Worm (Caenorhabditis elegans) whole organism, L4 larva: ENCODE data around the gene F44E5.15.

Experiments used
- D1046.2 ChIP-seq: fragments of 200-800 bp; sonication (Bioruptor generic); IDR thresholded peaks from 2 replicates; pipeline ENCODE4 v1.3.6; 2022; ENCODE audit warnings: missing genetic modification characterization, missing compliant biosample characterization
- F44E2.7 ChIP-seq: fragments of 200-800 bp; sonication (Bioruptor generic); IDR thresholded peaks from 2 replicates; pipeline ENCODE4 v2.1.2; 2022; ENCODE audit warnings: missing genetic modification characterization, missing compliant biosample characterization
- F49E8.2 ChIP-seq: sonication (generic microtip); optimal IDR thresholded peaks from 2 replicates; lab custom pipeline; 2016; ENCODE audit warnings: missing compliant biosample characterization, mild to moderate bottlenecking, missing genetic modification characterization, borderline replicate concordance
- ZK337.2 ChIP-seq: fragments of 200-800 bp; sonication (Bioruptor generic); IDR thresholded peaks from 2 replicates; pipeline ENCODE4 v1.3.6; 2022; ENCODE audit warnings: missing genetic modification reagents, missing genetic modification characterization, missing compliant biosample characterization
- ZK546.5 ChIP-seq, 2 experiments: sonication (generic microtip); optimal IDR thresholded peaks; 2 replicates each; lab custom pipeline; 2017; ENCODE audit warnings: missing biosample characterization in 2 of 2, missing genetic modification characterization in 2 of 2
- aha-1 ChIP-seq: fragments of 150-350 bp; peaks from one replicate; lab custom pipeline; 2014; ENCODE audit warnings: missing biosample characterization, missing genetic modification characterization
- attf-4 ChIP-seq: sonication (generic microtip); optimal IDR thresholded peaks from 3 replicates; lab custom pipeline; 2017; ENCODE audit warnings: missing biosample characterization, missing genetic modification characterization
- ceh-20 ChIP-seq: fragments of 200-800 bp; sonication (Bioruptor generic); IDR thresholded peaks from 2 replicates; pipeline ENCODE4 v1.3.6; 2022; ENCODE audit warnings: missing genetic modification reagents, missing genetic modification characterization, missing compliant biosample characterization
- ceh-28 ChIP-seq: fragments of 150-350 bp; optimal IDR thresholded peaks from 2 replicates; lab custom pipeline; 2014; ENCODE audit warnings: missing biosample characterization, missing genetic modification reagents, missing genetic modification characterization
- ceh-44 ChIP-seq: fragments of 200-800 bp; sonication (Bioruptor generic); IDR thresholded peaks from 2 replicates; pipeline ENCODE4 v1.3.6; 2022; ENCODE audit warnings: missing genetic modification reagents, missing genetic modification characterization, missing compliant biosample characterization
- ceh-62 ChIP-seq: sonication (generic microtip); optimal IDR thresholded peaks from 2 replicates; lab custom pipeline; 2017; ENCODE audit warnings: missing biosample characterization, missing genetic modification characterization
- cey-2 ChIP-seq: sonication (generic microtip); optimal IDR thresholded peaks from 3 replicates; lab custom pipeline; 2017; ENCODE audit warnings: missing genetic modification characterization, mild to moderate bottlenecking, missing compliant biosample characterization, antibody characterized with exemption, borderline replicate concordance; ENCODE audit not compliant: insufficient read depth
- daf-19 ChIP-seq: fragments of 200-800 bp; sonication (Bioruptor generic); conservative IDR thresholded peaks from 2 replicates; pipeline ENCODE4 v1.3.6; 2022; ENCODE audit warnings: missing genetic modification characterization, missing compliant biosample characterization
- dmd-6 ChIP-seq: fragments of 200-800 bp; sonication (Bioruptor generic); IDR thresholded peaks from 2 replicates; pipeline ENCODE4 v1.3.6; 2022; ENCODE audit warnings: missing genetic modification reagents, missing genetic modification characterization, missing compliant biosample characterization
- dve-1 ChIP-seq: sonication (generic microtip); optimal IDR thresholded peaks from 2 replicates; lab custom pipeline; 2017; ENCODE audit warnings: antibody characterized with exemption, mild to moderate bottlenecking, missing genetic modification characterization, missing compliant biosample characterization; ENCODE audit not compliant: insufficient read depth
- egl-43 ChIP-seq: fragments of 200-800 bp; sonication (Bioruptor generic); IDR thresholded peaks from 2 replicates; pipeline ENCODE4 v1.3.6; 2022; ENCODE audit warnings: missing genetic modification reagents, missing genetic modification characterization, missing compliant biosample characterization
- fos-1 ChIP-seq: fragments of 150-350 bp; optimal IDR thresholded peaks from 2 replicates; lab custom pipeline; 2014; ENCODE audit warnings: missing biosample characterization, missing genetic modification characterization
- hlh-11 ChIP-seq: fragments of 200-800 bp; sonication (Bioruptor generic); optimal IDR thresholded peaks from 2 replicates; lab custom pipeline; 2018; ENCODE audit warnings: mild to moderate bottlenecking, missing genetic modification characterization, missing compliant biosample characterization
- hlh-30 ChIP-seq: sonication (generic microtip); optimal IDR thresholded peaks from 2 replicates; lab custom pipeline; 2017; ENCODE audit warnings: antibody characterized with exemption, mild to moderate bottlenecking, missing genetic modification characterization, missing compliant biosample characterization; ENCODE audit not compliant: insufficient read depth
- jun-1 ChIP-seq: fragments of 150-350 bp; optimal IDR thresholded peaks from 2 replicates; lab custom pipeline; 2014; ENCODE audit warnings: missing biosample characterization, missing genetic modification reagents, missing genetic modification characterization
- lsy-2 ChIP-seq, 2 experiments: fragments of 150-350 bp in 1 of 2; sonication (generic microtip) in 1 of 2; optimal IDR thresholded peaks; 2 replicates each; lab custom pipeline; 2014 to 2017; ENCODE audit warnings: missing biosample characterization in 2 of 2, missing genetic modification characterization in 2 of 2
- madf-9 ChIP-seq: fragments of 200-800 bp; sonication (Bioruptor generic); conservative IDR thresholded peaks from 2 replicates; pipeline ENCODE4 v1.3.6; 2022; ENCODE audit warnings: missing genetic modification reagents, missing genetic modification characterization, missing compliant biosample characterization
- mdl-1 ChIP-seq, 2 experiments: fragments of 150-350 bp in 1 of 2; sonication (generic microtip) in 1 of 2; optimal IDR thresholded peaks; 2 replicates each; lab custom pipeline; 2014 to 2017; ENCODE audit warnings: missing biosample characterization in 2 of 2, missing genetic modification characterization in 2 of 2
- mep-1 ChIP-seq: fragments of 150-350 bp; sonication (generic microtip); optimal IDR thresholded peaks from 3 replicates; lab custom pipeline; 2014; ENCODE audit warnings: missing biosample characterization, missing genetic modification characterization
- mes-2 ChIP-seq: sonication (generic microtip); optimal IDR thresholded peaks from 2 replicates; lab custom pipeline; 2016; ENCODE audit warnings: missing genotype, mild to moderate bottlenecking, missing genetic modification characterization, missing compliant biosample characterization; ENCODE audit not compliant: poor library complexity, severe bottlenecking
- mxl-3 ChIP-seq: fragments of 200-800 bp; sonication (Bioruptor generic); optimal IDR thresholded peaks from 2 replicates; lab custom pipeline; 2018; ENCODE audit warnings: mild to moderate bottlenecking, missing genetic modification characterization, missing compliant biosample characterization
- nhr-25 ChIP-seq: sonication (generic microtip); optimal IDR thresholded peaks from 2 replicates; lab custom pipeline; 2017; ENCODE audit warnings: missing genetic modification characterization, mild to moderate bottlenecking, missing compliant biosample characterization, antibody characterized with exemption, moderate library complexity, borderline replicate concordance; ENCODE audit not compliant: insufficient read depth
- nhr-28 ChIP-seq: fragments of 150-350 bp; optimal IDR thresholded peaks from 2 replicates; lab custom pipeline; 2014; ENCODE audit warnings: missing biosample characterization, missing genetic modification characterization
- nhr-42 ChIP-seq: fragments of 200-800 bp; sonication (Bioruptor generic); IDR thresholded peaks from 2 replicates; pipeline ENCODE4 v1.3.6; 2022; ENCODE audit warnings: missing genetic modification characterization, missing compliant biosample characterization
- nhr-48 ChIP-seq: sonication (generic microtip); optimal IDR thresholded peaks from 2 replicates; lab custom pipeline; 2016; ENCODE audit warnings: mild to moderate bottlenecking, missing genetic modification characterization, missing compliant biosample characterization
- nhr-6 ChIP-seq: fragments of 150-350 bp; optimal IDR thresholded peaks from 2 replicates; lab custom pipeline; 2014; ENCODE audit warnings: missing biosample characterization, missing genetic modification characterization
- nhr-77 ChIP-seq: fragments of 150-350 bp; optimal IDR thresholded peaks from 2 replicates; lab custom pipeline; 2014; ENCODE audit warnings: missing biosample characterization, missing genetic modification characterization
- pqm-1 ChIP-seq: sonication (generic microtip); optimal IDR thresholded peaks from 2 replicates; lab custom pipeline; 2017; ENCODE audit warnings: missing biosample characterization, missing genetic modification characterization
- snpc-4 ChIP-seq: fragments of 150-350 bp; optimal IDR thresholded peaks from 2 replicates; lab custom pipeline; 2014; ENCODE audit warnings: missing biosample characterization, missing genetic modification characterization
- spr-1 ChIP-seq: sonication (generic microtip); optimal IDR thresholded peaks from 2 replicates; lab custom pipeline; 2016; ENCODE audit warnings: mild to moderate bottlenecking, missing genetic modification characterization, missing compliant biosample characterization
- tra-1 ChIP-seq: fragments of 200-800 bp; sonication (Bioruptor generic); IDR thresholded peaks from 2 replicates; pipeline ENCODE4 v1.3.6; 2022; ENCODE audit warnings: missing genetic modification reagents, missing genetic modification characterization, missing compliant biosample characterization
- unc-130 ChIP-seq: sonication (generic microtip); optimal IDR thresholded peaks from 2 replicates; lab custom pipeline; 2016; ENCODE audit warnings: missing genetic modification reagents, missing genetic modification characterization, missing compliant biosample characterization
- unc-62 ChIP-seq, 3 experiments: fragments of 150-350 bp in 1 of 3; sonication (generic microtip); optimal IDR thresholded peaks in 2 of 3; peaks in 1 of 3; 1 replicate in 1 of 3; 2 replicates in 2 of 3; lab custom pipeline; 2014 to 2017; ENCODE audit warnings: missing biosample characterization in 3 of 3, missing genetic modification characterization in 3 of 3, missing genetic modification reagents in 3 of 3, missing genotype in 1 of 3
- zfp-3 ChIP-seq: fragments of 200-800 bp; sonication (Bioruptor generic); conservative IDR thresholded peaks from 2 replicates; pipeline ENCODE4 v1.3.6; 2022; ENCODE audit warnings: missing genetic modification reagents, missing genetic modification characterization, missing compliant biosample characterization

Gene F44E5.15

ce11 chrII:11737347-11737746 is 35.1 kb upstream of the F44E5.15 start:
- TF ChIP-seq madf-9 (GFP tag; lab: Robert Waterston, UW) (no peak), unc-62 (GFP tag; optimal IDR thresholded peaks at IDR 0.05 in 1 of 2; lab: Kevin White, UChicago) (peak in 1 of 2 experiments; percentile 79), unc-62 (tag; optimal IDR thresholded peaks at IDR 0.05; lab: Kevin White, UChicago) (no peak), lsy-2 (tag; optimal IDR thresholded peaks at IDR 0.05; lab: Kevin White, UChicago) (peak in 1 of 2 experiments; percentile 32), hlh-30 (peak; percentile 39), aha-1 (tag; lab: Kevin White, UChicago) (peak; percentile 12), attf-4 (no peak), mdl-1 (tag; optimal IDR thresholded peaks at IDR 0.05; lab: Kevin White, UChicago) (peak in 1 of 2 experiments; percentile 18), spr-1 (tag; lab: Kevin White, UChicago) (peak; percentile 9), nhr-28 (tag; lab: Kevin White, UChicago) (peak; percentile 48), nhr-25 (tag; lab: Kevin White, UChicago) (no peak), dmd-6 (no peak), hlh-11 (peak; percentile 33), F49E8.2 (tag; lab: Kevin White, UChicago) (no peak), mep-1 (tag; lab: Kevin White, UChicago) (peak; percentile 31), mxl-3 (peak; percentile 49), unc-130 (GFP tag; lab: Kevin White, UChicago) (no peak)

- TF ChIP-seq hlh-30 (no peak), dve-1 (peak; percentile 38), hlh-11 (peak; percentile 59), ceh-20 (GFP tag; lab: Robert Waterston, UW) (no peak), D1046.2 (GFP tag; lab: Robert Waterston, UW) (no peak), daf-19 (GFP tag; lab: Robert Waterston, UW) (no peak), nhr-28 (tag; lab: Kevin White, UChicago) (peak; percentile 74), snpc-4 (tag; lab: Kevin White, UChicago) (no peak), spr-1 (tag; lab: Kevin White, UChicago) (no peak), nhr-6 (tag; lab: Kevin White, UChicago) (no peak), egl-43 (no peak), mep-1 (tag; lab: Kevin White, UChicago) (no peak), unc-62 (GFP tag; optimal IDR thresholded peaks at IDR 0.05 in 1 of 2; lab: Kevin White, UChicago) (peak in 1 of 2 experiments; percentile 1), unc-62 (tag; optimal IDR thresholded peaks at IDR 0.05; lab: Kevin White, UChicago) (no peak), dmd-6 (peak; percentile 78), nhr-48 (tag; lab: Kevin White, UChicago) (peak; percentile 21), nhr-42 (GFP tag; lab: Robert Waterston, UW) (no peak), mes-2 (tag; lab: Kevin White, UChicago) (peak; percentile 16), tra-1 (GFP tag; lab: Robert Waterston, UW) (peak; percentile 9; the same call in 1 of the 2 replicates), jun-1 (tag; lab: Kevin White, UChicago) (no peak), cey-2 (no peak), pqm-1 (tag; lab: Kevin White, UChicago) (peak; percentile 68), zfp-3 (GFP tag; lab: Robert Waterston, UW) (no peak), mxl-3 (no peak), attf-4 (no peak), ceh-28 (tag; lab: Kevin White, UChicago) (no peak), fos-1 (no peak), F44E2.7 (GFP tag; lab: Robert Waterston, UW) (no peak), aha-1 (tag; lab: Kevin White, UChicago) (peak; percentile 41), ZK546.5 (tag; optimal IDR thresholded peaks at IDR 0.05; lab: Kevin White, UChicago) (no peak)
These were observed 33.3 kb upstream of the F44E5.15 start, which contains the start of gene ctsa-1.2 for ce11 chrII:11739199-11739598. TSS of gene ctsa-1.2 (plus strand) at chrII:11739358.

ce11 chrII:11742320-11742719 is 30.1 kb upstream of the F44E5.15 start:
- TF ChIP-seq spr-1 (tag; lab: Kevin White, UChicago) (peak; percentile 22), ceh-44 (GFP tag; lab: Robert Waterston, UW) (no peak), nhr-77 (tag; lab: Kevin White, UChicago) (no peak), ceh-28 (tag; lab: Kevin White, UChicago) (no peak), jun-1 (tag; lab: Kevin White, UChicago) (no peak), unc-62 (GFP tag; optimal IDR thresholded peaks at IDR 0.05 in 1 of 2; lab: Kevin White, UChicago) (peak in 1 of 2 experiments; percentile 94), unc-62 (tag; optimal IDR thresholded peaks at IDR 0.05; lab: Kevin White, UChicago) (no peak), ceh-62 (no peak), F49E8.2 (tag; lab: Kevin White, UChicago) (no peak), ZK337.2 (GFP tag; lab: Robert Waterston, UW) (no peak)
